Worm (Caenorhabditis elegans): ENCODE results near the gene cst-2.

The cst-2 gene

DNA sequence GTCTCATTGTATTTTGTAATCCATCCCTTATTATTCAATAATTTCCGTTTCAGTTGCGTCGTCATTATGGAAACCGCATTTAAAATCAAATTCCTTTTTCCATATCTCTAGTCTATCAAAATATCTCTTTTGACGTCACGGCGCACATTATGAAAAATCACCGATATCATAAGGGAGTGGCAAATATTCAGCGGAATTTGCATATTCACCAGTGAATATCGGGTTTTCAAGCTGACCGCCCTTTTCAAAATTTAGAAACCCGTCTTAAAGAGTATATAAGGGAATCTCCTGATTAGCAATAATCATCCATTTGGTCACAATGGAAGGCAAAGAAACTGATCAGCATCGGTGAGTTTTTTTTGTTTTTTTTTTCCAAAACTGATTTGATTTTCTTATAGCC lies 17.5 kb upstream of the cst-2 start, which contains the start of gene col-165:
TSS of gene col-165 (plus strand) at position 301 of the 400 bp plus-strand sequence.
- TF ChIP-seq B0261.1 (tag; optimal IDR thresholded peaks at IDR 0.05) (no peak), tbx-9 (tag; optimal IDR thresholded peaks at IDR 0.05; ENCODE audit: borderline replicate concordance) (no peak), F39B2.1 (GFP tag; IDR thresholded peaks at IDR 0.05) (no peak), ceh-79 (tag; optimal IDR thresholded peaks at IDR 0.05) (no peak), F37B4.10 (GFP tag; IDR thresholded peaks at IDR 0.05) (no peak), Y53F4B.3 (GFP tag; IDR thresholded peaks at IDR 0.05) (no peak), let-607 (tag; optimal IDR thresholded peaks at IDR 0.05) (no peak), nhr-179 (tag; optimal IDR thresholded peaks at IDR 0.05) (no peak), lin-40 (tag; optimal IDR thresholded peaks at IDR 0.05) (no peak), rcor-1 (GFP tag; IDR thresholded peaks at IDR 0.05) (no peak), ztf-6 (GFP tag; IDR thresholded peaks at IDR 0.05) (no peak), snpc-1.1 (tag; optimal IDR thresholded peaks at IDR 0.05; ENCODE audit: insufficient read depth) (no peak), hlh-26 (GFP tag; conservative IDR thresholded peaks at IDR 0.05) (no peak)

DNA sequence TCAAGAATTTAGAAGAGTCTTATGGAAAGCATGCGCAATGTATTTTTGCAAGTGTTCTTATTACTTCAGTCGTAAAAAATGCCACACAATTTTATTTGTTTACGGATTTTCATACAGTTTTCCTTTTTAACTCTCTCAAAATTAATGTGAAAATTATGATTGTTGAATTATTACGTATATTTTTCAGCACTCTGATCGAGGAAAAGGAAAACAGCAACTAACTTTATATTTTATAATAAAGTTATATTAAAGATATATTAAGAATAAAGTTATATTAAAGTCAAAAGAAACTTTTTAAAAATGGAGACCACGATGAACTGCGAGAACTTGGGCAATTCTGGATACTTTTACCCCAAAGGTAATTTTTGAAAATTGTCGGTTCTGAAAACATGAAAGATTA lies 14.3 kb upstream of the cst-2 start, which contains the start of gene F14H12.2:
TSS of gene F14H12.2 (plus strand) at position 301 of the 400 bp plus-strand sequence.
- TF ChIP-seq hlh-12 (tag; optimal IDR thresholded peaks at IDR 0.05) (no peak), rpc-1 (optimal IDR thresholded peaks at IDR 0.05) (no peak), rpc-1 (tag; optimal IDR thresholded peaks at IDR 0.05) (no peak), sea-2 (GFP tag; IDR thresholded peaks at IDR 0.05) (no peak), hmg-1.2 (GFP tag; IDR thresholded peaks at IDR 0.05) (no peak), tlf-1 (GFP tag; optimal IDR thresholded peaks at IDR 0.05) (no peak), zim-3 (tag; optimal IDR thresholded peaks at IDR 0.05) (no peak), hmg-20 (GFP tag; IDR thresholded peaks at IDR 0.05) (no peak), unc-130 (GFP tag; optimal IDR thresholded peaks at IDR 0.05) (no peak), bed-1 (GFP tag; IDR thresholded peaks at IDR 0.05) (no peak), F55B11.4 (tag; optimal IDR thresholded peaks at IDR 0.05; ENCODE audit: borderline replicate concordance, insufficient read depth) (no peak), unc-62 (GFP tag; optimal IDR thresholded peaks at IDR 0.05) (no peak), repo-1 (tag; optimal IDR thresholded peaks at IDR 0.05) (no peak), dox-1 (GFP tag; IDR thresholded peaks at IDR 0.05) (no peak), F22D6.2 (tag; optimal IDR thresholded peaks at IDR 0.05) (no peak), zfh-2 (GFP tag; conservative IDR thresholded peaks at IDR 0.05) (no peak), tbp1 (GFP tag; optimal IDR thresholded peaks at IDR 0.05) (no peak), akir-1 (GFP tag; optimal IDR thresholded peaks at IDR 0.05) (no peak), B0261.1 (tag; optimal IDR thresholded peaks at IDR 0.05) (no peak)

DNA sequence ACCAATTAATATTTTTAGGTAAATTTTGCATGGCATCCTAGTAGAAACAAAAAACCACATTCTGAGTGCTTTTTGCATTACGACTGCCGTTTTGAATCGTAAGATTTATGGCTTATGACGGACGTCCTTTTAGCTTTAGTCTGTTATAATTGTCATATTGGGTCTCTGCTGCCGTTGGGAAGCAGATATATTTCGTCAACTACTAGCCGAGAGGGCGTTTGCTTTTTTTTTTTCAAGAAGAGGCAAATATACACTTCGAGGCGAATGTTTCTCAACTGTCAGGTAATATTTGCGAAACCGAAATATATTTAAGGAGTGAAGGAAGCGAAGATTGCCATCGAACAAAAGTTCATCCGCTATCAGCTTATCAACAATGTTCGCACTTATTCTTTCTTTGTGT lies 8.1 kb upstream of the cst-2 start, which contains the start of gene F14H12.3:
TSS of gene F14H12.3 (plus strand) at position 301 of the 400 bp plus-strand sequence.
- no peak for TF ChIP-seq atf-7 (tag; optimal IDR thresholded peaks at IDR 0.05)
- no peak for TF ChIP-seq hlh-12 (tag; optimal IDR thresholded peaks at IDR 0.05)
- no peak for TF ChIP-seq hmg-1.2 (GFP tag; IDR thresholded peaks at IDR 0.05)
- TF ChIP-seq dpl-1 (GFP tag; optimal IDR thresholded peaks at IDR 0.05): no peak
- TF ChIP-seq Y67H2A.10 (GFP tag; conservative IDR thresholded peaks at IDR 0.05): no peak
- no peak for TF ChIP-seq ztf-26 (tag; optimal IDR thresholded peaks at IDR 0.05)
- no peak for TF ChIP-seq C17E4.6 (GFP tag; IDR thresholded peaks at IDR 0.05)
- no peak for TF ChIP-seq F55B11.4 (tag; optimal IDR thresholded peaks at IDR 0.05; ENCODE audit: borderline replicate concordance, insufficient read depth)
- no peak for TF ChIP-seq ccch-3 (GFP tag; optimal IDR thresholded peaks at IDR 0.05)
- TF ChIP-seq hsf-1 (GFP tag; IDR thresholded peaks at IDR 0.05): no peak
